Worm (Caenorhabditis elegans) whole organism, L4/young adult: ENCODE results near the gene T25D10.1.

ENCODE experiments used
- W03F9.2 ChIP-seq: fragments of 150-350 bp; optimal IDR thresholded peaks from 2 replicates; lab custom pipeline; 2014; ENCODE audit warnings: missing biosample characterization, missing genetic modification characterization
- dao-5 ChIP-seq: sonication (generic microtip); optimal IDR thresholded peaks from 2 replicates; lab custom pipeline; 2016; ENCODE audit warnings: missing genotype, missing genetic modification characterization, moderate library complexity, missing compliant biosample characterization
- him-1 ChIP-seq: sonication (generic microtip); optimal IDR thresholded peaks from 2 replicates; lab custom pipeline; 2016; ENCODE audit warnings: missing genotype, missing genetic modification reagents, missing genetic modification characterization, missing compliant biosample characterization

DNA sequence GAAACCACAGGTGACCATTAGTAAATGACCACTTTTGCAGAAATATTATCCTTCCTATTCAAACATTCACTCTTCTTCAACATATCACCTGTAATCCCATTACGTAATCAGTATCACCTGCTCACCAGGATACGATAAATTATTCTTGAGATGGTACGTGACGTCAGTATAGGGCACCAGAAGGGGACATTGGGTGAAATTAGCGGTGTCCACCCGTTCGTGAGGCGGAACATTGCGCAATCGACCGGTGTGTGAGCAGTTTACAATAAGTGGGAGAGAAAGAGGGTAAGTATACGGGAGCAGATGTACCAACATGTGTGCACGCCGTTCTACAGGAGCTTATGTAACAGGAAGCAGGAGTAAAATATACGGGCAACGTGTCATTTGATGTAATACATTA lies 14.8 kb downstream of the T25D10.1 start:
- TF ChIP-seq him-1 (tag; lab: Kevin White, UChicago): no peak
- TF ChIP-seq dao-5: no peak
- no peak for TF ChIP-seq W03F9.2 (tag; lab: Kevin White, UChicago)
